Worm (Caenorhabditis elegans): ENCODE data around the gene T12B5.14.
"Not testable (repeated sequence)": the region's sequence is repeated elsewhere in the genome, so short reads cannot be mapped to it uniquely, and the experiment has no call there.

T12B5.14 gene

DNA sequence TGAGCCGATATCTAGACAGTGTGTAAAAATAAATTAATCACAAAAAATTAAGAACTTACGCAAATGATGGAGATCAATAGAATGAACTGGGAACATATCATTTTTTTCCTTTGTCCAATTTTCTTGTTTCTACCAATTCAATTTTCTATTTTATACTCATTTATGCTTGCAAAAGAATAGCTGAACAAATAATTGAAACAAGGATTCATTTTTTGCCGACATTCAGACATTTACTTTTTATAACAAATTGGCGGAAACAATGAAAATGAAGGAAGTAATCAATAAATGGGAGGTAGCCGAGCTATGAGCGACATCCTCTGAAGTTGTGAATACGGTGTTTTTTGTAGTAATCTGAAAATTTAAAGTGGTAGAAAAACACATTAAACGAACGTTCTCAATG, 37.8 kb upstream of the T12B5.14 start, which contains the start of gene idpp-13:
Gene idpp-13, minus strand, starts transcription at position 101 of the 400 bp plus-strand sequence.
- TF ChIP-seq ama-1 (optimal IDR thresholded peaks at IDR 0.05) (no peak), nhr-77 (tag; optimal IDR thresholded peaks at IDR 0.05) (no peak), sma-9 (GFP tag; optimal IDR thresholded peaks at IDR 0.05) (no peak), sma-9 (tag; optimal IDR thresholded peaks at IDR 0.05) (no peak), mbf-1 (tag; optimal IDR thresholded peaks at IDR 0.05) (no peak)

ce11 chrIII:919322-919721, 35.4 kb upstream of the T12B5.14 start, which contains the start of gene F23H11.7:
Gene F23H11.7 (minus strand): TSS chrIII:919422.
- TF ChIP-seq unc-55 (GFP tag; optimal IDR thresholded peaks at IDR 0.05), result no peak
- TF ChIP-seq ZK546.5 (tag; optimal IDR thresholded peaks at IDR 0.05), result no peak
- no peak for TF ChIP-seq lsy-2 (tag; optimal IDR thresholded peaks at IDR 0.05)
- no peak for TF ChIP-seq alr-1 (tag; optimal IDR thresholded peaks at IDR 0.05)
- TF ChIP-seq nhr-6 (tag; optimal IDR thresholded peaks at IDR 0.05), result no peak
- TF ChIP-seq ztf-11 (tag; optimal IDR thresholded peaks at IDR 0.05), result no peak
- TF ChIP-seq nhr-10 (tag; optimal IDR thresholded peaks at IDR 0.05), result no peak
- no peak for TF ChIP-seq lin-11 (tag; optimal IDR thresholded peaks at IDR 0.05)
- no peak for TF ChIP-seq dmd-4 (tag; optimal IDR thresholded peaks at IDR 0.05)
- TF ChIP-seq blmp-1 (tag; optimal IDR thresholded peaks at IDR 0.05; ENCODE audit: insufficient read depth), result no peak
- no peak for TF ChIP-seq nhr-77 (tag; optimal IDR thresholded peaks at IDR 0.05)
- TF ChIP-seq nhr-237 (tag; optimal IDR thresholded peaks at IDR 0.05), result no peak
- no peak for TF ChIP-seq lin-13 (GFP tag; optimal IDR thresholded peaks at IDR 0.05)
- no peak for TF ChIP-seq nhr-12 (tag; optimal IDR thresholded peaks at IDR 0.05)
- no peak for TF ChIP-seq skn-1 (tag; optimal IDR thresholded peaks at IDR 0.05)
- no peak for TF ChIP-seq zag-1 (tag; optimal IDR thresholded peaks at IDR 0.05)
- no peak for TF ChIP-seq nhr-23 (tag; optimal IDR thresholded peaks at IDR 0.05)
- no peak for TF ChIP-seq R02D3.7 (tag; optimal IDR thresholded peaks at IDR 0.05)

DNA sequence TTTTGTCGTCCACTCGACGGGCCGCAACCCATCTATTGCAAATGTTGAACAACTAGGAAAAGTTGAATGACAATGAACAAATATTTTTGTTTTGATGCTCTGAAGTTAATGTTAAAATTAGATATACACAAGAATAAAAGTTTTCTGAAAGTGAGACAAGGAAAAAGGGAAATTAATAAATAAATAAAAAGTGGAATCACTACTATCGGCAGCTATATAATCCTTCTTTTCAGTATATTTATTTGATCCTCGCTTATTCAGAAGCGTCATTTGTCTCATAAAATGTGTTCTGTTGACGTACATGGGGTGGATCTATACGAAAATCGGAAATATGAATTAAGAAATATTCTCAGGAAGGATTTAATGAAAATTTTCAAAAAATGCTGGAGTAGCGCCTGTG, 28.5 kb upstream of the T12B5.14 start, which contains the start of gene pef-1:
Gene pef-1, minus strand, starts transcription at position 101 of the 400 bp plus-strand sequence.
- TF ChIP-seq nhr-237 (tag; optimal IDR thresholded peaks at IDR 0.05) (no peak), ceh-82 (tag; optimal IDR thresholded peaks at IDR 0.05) (no peak), blmp-1 (tag; optimal IDR thresholded peaks at IDR 0.05; ENCODE audit: insufficient read depth) (no peak), ceh-16 (tag; optimal IDR thresholded peaks at IDR 0.05) (no peak), dmd-4 (tag; optimal IDR thresholded peaks at IDR 0.05) (no peak), peb-1 (tag; optimal IDR thresholded peaks at IDR 0.05) (no peak), sma-9 (GFP tag; optimal IDR thresholded peaks at IDR 0.05) (no peak), sma-9 (tag; optimal IDR thresholded peaks at IDR 0.05) (no peak), nhr-25 (tag; optimal IDR thresholded peaks at IDR 0.05) (no peak), ZK546.5 (tag; optimal IDR thresholded peaks at IDR 0.05) (no peak), snpc-4 (tag; optimal IDR thresholded peaks at IDR 0.05) (no peak), fos-1 (tag; optimal IDR thresholded peaks at IDR 0.05) (no peak), ztf-1 (GFP tag; conservative IDR thresholded peaks at IDR 0.05) (no peak), ama-1 (optimal IDR thresholded peaks at IDR 0.05) (no peak), C34F6.9 (tag; optimal IDR thresholded peaks at IDR 0.05) (no peak), mbf-1 (tag; optimal IDR thresholded peaks at IDR 0.05) (no peak)

DNA sequence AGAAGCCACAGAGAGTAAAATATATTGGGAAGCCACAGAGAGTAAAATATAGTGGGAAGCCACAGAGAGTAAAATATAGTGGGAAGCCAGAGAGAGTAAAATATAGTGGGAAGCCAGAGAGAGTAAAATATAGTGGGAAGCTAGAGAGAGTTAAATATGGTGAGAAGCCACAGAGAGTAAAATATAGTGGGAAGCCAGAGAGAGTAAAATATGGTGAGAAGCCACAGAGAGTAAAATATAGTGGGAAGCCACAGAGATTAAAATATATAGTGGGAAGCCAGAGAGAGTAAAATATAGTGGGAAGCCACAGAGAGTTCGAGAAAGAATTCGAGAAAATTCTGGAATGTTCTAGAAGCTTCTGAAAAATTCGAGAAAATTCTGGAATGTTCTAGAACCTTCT, 23.3 kb upstream of the T12B5.14 start:
- TF ChIP-seq sma-9 (GFP tag; optimal IDR thresholded peaks at IDR 0.05), result peak; percentile 18
- TF ChIP-seq sma-9 (tag; optimal IDR thresholded peaks at IDR 0.05), result not testable (repeated sequence)

DNA sequence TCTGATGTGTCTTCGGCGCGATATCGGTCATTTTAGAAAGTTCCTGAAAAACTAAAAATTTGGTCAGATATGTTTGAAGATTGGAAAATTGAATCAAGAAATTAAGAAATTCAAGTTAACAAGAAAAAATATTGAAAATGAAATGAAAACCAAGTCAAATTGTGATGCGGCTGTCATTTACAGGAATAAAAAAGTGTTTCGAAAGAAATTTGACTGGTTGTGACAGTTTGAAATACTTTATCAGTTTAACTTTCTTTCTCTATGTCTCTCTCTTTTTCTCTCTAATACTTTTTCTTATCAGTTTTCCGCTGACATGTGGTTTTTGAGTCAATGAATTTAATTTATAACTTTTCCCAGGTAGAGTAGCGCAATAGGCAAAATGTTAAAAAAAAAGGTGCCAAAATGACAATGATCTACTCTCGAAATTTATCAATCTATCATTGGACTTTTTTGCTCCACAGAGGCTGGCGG, 18.6 kb upstream of the T12B5.14 start, which contains the start of gene fbxa-55:
Gene fbxa-55, minus strand, starts transcription at position 51 of the 471 bp plus-strand sequence.
- no peak for TF ChIP-seq peb-1 (tag; optimal IDR thresholded peaks at IDR 0.05)
- no peak for TF ChIP-seq aly-2 (tag; optimal IDR thresholded peaks at IDR 0.05)
- TF ChIP-seq fos-1 (tag; optimal IDR thresholded peaks at IDR 0.05), result peak; percentile 68

DNA sequence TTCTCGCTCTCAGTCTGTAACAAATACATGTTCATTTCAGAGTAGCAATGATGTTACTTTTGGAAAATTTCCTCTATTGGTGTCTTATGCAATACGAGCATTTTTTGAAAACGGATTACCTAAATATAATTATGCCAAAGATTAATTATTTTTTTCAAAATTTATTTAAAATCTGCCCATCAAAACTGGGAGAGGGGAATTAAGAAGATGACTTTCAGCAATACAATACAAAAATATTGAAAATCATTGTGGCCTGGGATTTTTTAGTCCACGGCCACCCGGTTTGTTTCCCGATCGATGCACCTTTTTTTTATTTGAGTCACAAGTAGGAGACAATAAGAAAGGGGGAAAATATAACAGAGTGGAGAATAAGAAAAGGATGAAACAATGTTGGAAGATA, 16.7 kb upstream of the T12B5.14 start, which contains the start of gene fbxa-56:
Gene fbxa-56, minus strand, starts transcription at position 101 of the 400 bp plus-strand sequence.
- no peak for TF ChIP-seq fos-1 (tag; optimal IDR thresholded peaks at IDR 0.05)
- TF ChIP-seq ama-1 (optimal IDR thresholded peaks at IDR 0.05), result no peak
- TF ChIP-seq nhr-10 (tag; optimal IDR thresholded peaks at IDR 0.05), result no peak
- TF ChIP-seq nhr-129 (tag; optimal IDR thresholded peaks at IDR 0.05), result no peak
- no peak for TF ChIP-seq sma-3 (GFP tag; optimal IDR thresholded peaks at IDR 0.05)
- TF ChIP-seq skn-1 (tag; optimal IDR thresholded peaks at IDR 0.05), result no peak
- TF ChIP-seq unc-39 (tag; optimal IDR thresholded peaks at IDR 0.05), result no peak
- no peak for TF ChIP-seq blmp-1 (tag; optimal IDR thresholded peaks at IDR 0.05; ENCODE audit: insufficient read depth)
- no peak for TF ChIP-seq F13H6.1 (tag; optimal IDR thresholded peaks at IDR 0.05)
- no peak for TF ChIP-seq R02D3.7 (tag; optimal IDR thresholded peaks at IDR 0.05)
- TF ChIP-seq alr-1 (tag; optimal IDR thresholded peaks at IDR 0.05), result no peak
- no peak for TF ChIP-seq snpc-4 (tag; optimal IDR thresholded peaks at IDR 0.05)
- no peak for TF ChIP-seq elt-1 (tag; optimal IDR thresholded peaks at IDR 0.05)
- TF ChIP-seq elt-3 (tag; optimal IDR thresholded peaks at IDR 0.05), result no peak
- no peak for TF ChIP-seq nhr-11 (tag; optimal IDR thresholded peaks at IDR 0.05)

Data from whole organism, L2 larva.